Fruit fly (Drosophila melanogaster) whole organism, adult: ENCODE data around the gene CG32037.

ENCODE experiments used
- CG11617 ChIP-seq: fragments of 200-800 bp; sonication (Bioruptor generic); optimal IDR thresholded peaks from 2 replicates; lab custom pipeline; 2017; ENCODE audit warnings: mild to moderate bottlenecking, missing biosample characterization, missing genetic modification reagents, missing genetic modification characterization
- CG12768 ChIP-seq: fragments of 200-800 bp; sonication (Bioruptor generic); optimal IDR thresholded peaks from 2 replicates; lab custom pipeline; 2017; ENCODE audit warnings: missing biosample characterization, missing genetic modification characterization, mild to moderate bottlenecking, moderate library complexity, missing genetic modification reagents
- CG1620 ChIP-seq: fragments of 200-800 bp; sonication (Bioruptor generic); optimal IDR thresholded peaks from 2 replicates; lab custom pipeline; 2016; ENCODE audit warnings: missing biosample characterization, missing genetic modification characterization
- CG33017 ChIP-seq: fragments of 200-800 bp; sonication (Bioruptor generic); optimal IDR thresholded peaks from 2 replicates; lab custom pipeline; 2018; ENCODE audit warnings: missing biosample characterization, mild to moderate bottlenecking, missing genetic modification characterization, moderate library complexity
- CG7045 ChIP-seq: fragments of 200-800 bp; sonication (Bioruptor generic); optimal IDR thresholded peaks from 2 replicates; lab custom pipeline; 2017; ENCODE audit warnings: missing biosample characterization, mild to moderate bottlenecking, missing genetic modification characterization
- Clk ChIP-seq: fragments of 200-800 bp; sonication (Bioruptor generic); optimal IDR thresholded peaks from 2 replicates; lab custom pipeline; 2017; ENCODE audit warnings: missing biosample characterization, missing genetic modification characterization
- Mnt ChIP-seq: fragments of 200-800 bp; sonication (Bioruptor generic); optimal IDR thresholded peaks from 2 replicates; lab custom pipeline; 2016; ENCODE audit warnings: missing biosample characterization, mild to moderate bottlenecking, missing genetic modification characterization
- cic ChIP-seq: fragments of 200-800 bp; sonication (Bioruptor generic); optimal IDR thresholded peaks from 2 replicates; lab custom pipeline; 2017; ENCODE audit warnings: missing biosample characterization, mild to moderate bottlenecking, missing genetic modification characterization, moderate library complexity
- kay ChIP-seq: fragments of 200-800 bp; sonication (Bioruptor generic); peaks from one replicate; lab custom pipeline; 2016; ENCODE audit warnings: missing biosample characterization, missing genetic modification characterization, borderline replicate concordance
- tj ChIP-seq: fragments of 200-800 bp; sonication (Bioruptor generic); optimal IDR thresholded peaks from 3 replicates; lab custom pipeline; 2017; ENCODE audit warnings: missing biosample characterization, mild to moderate bottlenecking, missing genetic modification characterization, moderate library complexity
- toe ChIP-seq: fragments of 200-800 bp; sonication (Bioruptor generic); optimal IDR thresholded peaks from 2 replicates; lab custom pipeline; 2016; ENCODE audit warnings: missing biosample characterization, missing genetic modification characterization

DNA sequence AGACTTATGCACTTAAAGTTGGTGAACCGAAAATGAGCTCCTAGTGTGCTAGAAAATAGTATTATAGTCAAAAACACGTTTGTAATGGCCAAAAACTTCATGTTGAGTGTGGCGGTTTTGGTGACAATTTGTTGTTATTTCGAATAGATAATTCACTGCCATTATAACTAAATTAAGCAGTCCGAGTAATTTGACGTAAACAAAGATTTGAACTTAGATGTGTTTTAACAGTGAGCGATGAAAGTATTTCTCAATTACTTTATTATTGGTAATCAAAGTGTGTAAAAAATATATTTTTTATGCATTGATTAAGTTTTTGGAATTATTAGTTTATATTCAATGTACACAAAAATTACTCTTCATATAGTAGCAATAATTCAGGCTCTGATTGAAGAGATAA lies 21.3 kb upstream of the CG32037 start, which contains the start of gene CG33702:
- TF ChIP-seq kay (GFP tag; lab: Kevin White, UChicago) (no peak), CG1620 (GFP tag; lab: Kevin White, UChicago) (no peak), Clk (GFP tag; lab: Kevin White, UChicago) (no peak), CG11617 (GFP tag; lab: Kevin White, UChicago) (no peak), Mnt (GFP tag; lab: Kevin White, UChicago) (no peak), CG7045 (GFP tag; lab: Kevin White, UChicago) (no peak), tj (no peak), toe (GFP tag; lab: Kevin White, UChicago) (no peak), CG33017 (tag; lab: Kevin White, UChicago) (no peak), CG12768 (no peak), cic (GFP tag; lab: Kevin White, UChicago) (no peak)
